Worm (Caenorhabditis elegans) whole organism, L4 larva: ENCODE measurements around the gene T06E8.2.

Experiments
- T26A8.4 ChIP-seq: fragments of 200-800 bp; sonication (Bioruptor generic); IDR thresholded peaks from 2 replicates; pipeline ENCODE4 v1.3.6; 2022; ENCODE audit warnings: missing genetic modification characterization, missing compliant biosample characterization
- Y48G9A.11 ChIP-seq: fragments of 200-800 bp; sonication (Bioruptor generic); IDR thresholded peaks from 2 replicates; pipeline ENCODE4 v1.3.6; 2022; ENCODE audit warnings: missing genetic modification reagents, missing genetic modification characterization, missing compliant biosample characterization
- Y75B8A.6 ChIP-seq: fragments of 200-800 bp; sonication (Bioruptor generic); IDR thresholded peaks from 2 replicates; pipeline ENCODE4 v1.3.6; 2022; ENCODE audit warnings: missing genetic modification reagents, missing genetic modification characterization, missing compliant biosample characterization
- aha-1 ChIP-seq: fragments of 150-350 bp; peaks from one replicate; lab custom pipeline; 2014; ENCODE audit warnings: missing biosample characterization, missing genetic modification characterization
- ama-1 ChIP-seq: fragments of 150-350 bp; optimal IDR thresholded peaks from 2 replicates; lab custom pipeline; 2014; ENCODE audit warnings: inconsistent platforms, mixed read lengths
- arid-1 ChIP-seq: fragments of 200-800 bp; sonication (Bioruptor generic); conservative IDR thresholded peaks from 2 replicates; pipeline ENCODE4 v1.3.6; 2022; ENCODE audit warnings: missing genetic modification reagents, missing genetic modification characterization, missing compliant biosample characterization
- attf-4 ChIP-seq: sonication (generic microtip); optimal IDR thresholded peaks from 3 replicates; lab custom pipeline; 2017; ENCODE audit warnings: missing biosample characterization, missing genetic modification characterization
- ceh-28 ChIP-seq: fragments of 150-350 bp; optimal IDR thresholded peaks from 2 replicates; lab custom pipeline; 2014; ENCODE audit warnings: missing biosample characterization, missing genetic modification reagents, missing genetic modification characterization
- ceh-32 ChIP-seq: sonication (generic microtip); optimal IDR thresholded peaks from 2 replicates; lab custom pipeline; 2016; ENCODE audit warnings: mild to moderate bottlenecking, missing genetic modification characterization, missing compliant biosample characterization; ENCODE audit not compliant: poor library complexity
- ces-1 ChIP-seq: fragments of 150-350 bp; sonication (generic microtip); optimal IDR thresholded peaks from 4 replicates; lab custom pipeline; 2014; ENCODE audit warnings: missing biosample characterization, missing genetic modification reagents, missing genetic modification characterization
- cey-2 ChIP-seq: sonication (generic microtip); optimal IDR thresholded peaks from 3 replicates; lab custom pipeline; 2017; ENCODE audit warnings: missing genetic modification characterization, mild to moderate bottlenecking, missing compliant biosample characterization, antibody characterized with exemption, borderline replicate concordance; ENCODE audit not compliant: insufficient read depth
- daf-16 ChIP-seq, 3 experiments: sonication (generic microtip); optimal IDR thresholded peaks; 2 replicates each; lab custom pipeline; 2016 to 2017; ENCODE audit warnings: missing genetic modification characterization in 3 of 3, missing genetic modification reagents in 3 of 3, mild to moderate bottlenecking in 2 of 3, missing compliant biosample characterization in 2 of 3, missing biosample characterization in 1 of 3, moderate library complexity in 1 of 3
- daf-19 ChIP-seq: fragments of 200-800 bp; sonication (Bioruptor generic); conservative IDR thresholded peaks from 2 replicates; pipeline ENCODE4 v1.3.6; 2022; ENCODE audit warnings: missing genetic modification characterization, missing compliant biosample characterization
- dmd-6 ChIP-seq: fragments of 200-800 bp; sonication (Bioruptor generic); IDR thresholded peaks from 2 replicates; pipeline ENCODE4 v1.3.6; 2022; ENCODE audit warnings: missing genetic modification reagents, missing genetic modification characterization, missing compliant biosample characterization
- dmd-8 ChIP-seq: fragments of 200-800 bp; sonication (Bioruptor generic); IDR thresholded peaks from 2 replicates; pipeline ENCODE4 v1.3.6; 2022; ENCODE audit warnings: missing genetic modification characterization, missing compliant biosample characterization
- egl-27 ChIP-seq: sonication (generic microtip); optimal IDR thresholded peaks from 3 replicates; lab custom pipeline; 2017; ENCODE audit warnings: missing biosample characterization, missing genetic modification reagents, missing genetic modification characterization
- fos-1 ChIP-seq: fragments of 150-350 bp; optimal IDR thresholded peaks from 2 replicates; lab custom pipeline; 2014; ENCODE audit warnings: missing biosample characterization, missing genetic modification characterization
- gei-8 ChIP-seq: fragments of 200-800 bp; sonication (Bioruptor generic); optimal IDR thresholded peaks from 2 replicates; lab custom pipeline; 2018; ENCODE audit warnings: mild to moderate bottlenecking, missing genetic modification characterization, missing compliant biosample characterization
- hif-1 ChIP-seq, 2 experiments: sonication (generic microtip); optimal IDR thresholded peaks; 2 replicates each; lab custom pipeline; 2016 to 2017; ENCODE audit warnings: missing compliant biosample characterization in 2 of 2, missing genetic modification characterization in 2 of 2, missing genetic modification reagents in 2 of 2, missing genotype in 2 of 2, mild to moderate bottlenecking in 1 of 2
- hlh-30 ChIP-seq: sonication (generic microtip); optimal IDR thresholded peaks from 2 replicates; lab custom pipeline; 2017; ENCODE audit warnings: antibody characterized with exemption, mild to moderate bottlenecking, missing genetic modification characterization, missing compliant biosample characterization; ENCODE audit not compliant: insufficient read depth
- jun-1 ChIP-seq: fragments of 150-350 bp; optimal IDR thresholded peaks from 2 replicates; lab custom pipeline; 2014; ENCODE audit warnings: missing biosample characterization, missing genetic modification reagents, missing genetic modification characterization
- lin-1 ChIP-seq: fragments of 200-800 bp; sonication (Bioruptor generic); IDR thresholded peaks from 2 replicates; pipeline ENCODE4 v1.3.6; 2022; ENCODE audit warnings: missing genetic modification reagents, missing genetic modification characterization, missing compliant biosample characterization
- lsy-2 ChIP-seq, 2 experiments: fragments of 150-350 bp in 1 of 2; sonication (generic microtip) in 1 of 2; optimal IDR thresholded peaks; 2 replicates each; lab custom pipeline; 2014 to 2017; ENCODE audit warnings: missing biosample characterization in 2 of 2, missing genetic modification characterization in 2 of 2
- madf-5 ChIP-seq, 2 experiments: fragments of 200-800 bp; sonication (Bioruptor generic); IDR thresholded peaks; 2 replicates each; pipeline ENCODE4 v1.3.6; 2022; ENCODE audit warnings: missing compliant biosample characterization in 2 of 2, missing genetic modification characterization in 2 of 2
- madf-9 ChIP-seq: fragments of 200-800 bp; sonication (Bioruptor generic); conservative IDR thresholded peaks from 2 replicates; pipeline ENCODE4 v1.3.6; 2022; ENCODE audit warnings: missing genetic modification reagents, missing genetic modification characterization, missing compliant biosample characterization
- mdl-1 ChIP-seq, 2 experiments: fragments of 150-350 bp in 1 of 2; sonication (generic microtip) in 1 of 2; optimal IDR thresholded peaks; 2 replicates each; lab custom pipeline; 2014 to 2017; ENCODE audit warnings: missing biosample characterization in 2 of 2, missing genetic modification characterization in 2 of 2
- mes-2 ChIP-seq: sonication (generic microtip); optimal IDR thresholded peaks from 2 replicates; lab custom pipeline; 2016; ENCODE audit warnings: missing genotype, mild to moderate bottlenecking, missing genetic modification characterization, missing compliant biosample characterization; ENCODE audit not compliant: poor library complexity, severe bottlenecking
- mxl-2 ChIP-seq: fragments of 200-800 bp; sonication (Bioruptor generic); conservative IDR thresholded peaks from 2 replicates; pipeline ENCODE4 v1.3.6; 2022; ENCODE audit warnings: missing genetic modification reagents, missing genetic modification characterization, missing compliant biosample characterization
- nhr-237 ChIP-seq: sonication (generic microtip); optimal IDR thresholded peaks from 2 replicates; lab custom pipeline; 2017; ENCODE audit warnings: missing biosample characterization, missing genetic modification characterization
- nhr-41 ChIP-seq: fragments of 200-800 bp; sonication (Bioruptor generic); IDR thresholded peaks from 2 replicates; pipeline ENCODE4 v1.3.6; 2022; ENCODE audit warnings: missing genetic modification reagents, missing genetic modification characterization, missing compliant biosample characterization
- nhr-48 ChIP-seq: sonication (generic microtip); optimal IDR thresholded peaks from 2 replicates; lab custom pipeline; 2016; ENCODE audit warnings: mild to moderate bottlenecking, missing genetic modification characterization, missing compliant biosample characterization
- nhr-6 ChIP-seq: fragments of 150-350 bp; optimal IDR thresholded peaks from 2 replicates; lab custom pipeline; 2014; ENCODE audit warnings: missing biosample characterization, missing genetic modification characterization
- nhr-77 ChIP-seq: fragments of 150-350 bp; optimal IDR thresholded peaks from 2 replicates; lab custom pipeline; 2014; ENCODE audit warnings: missing biosample characterization, missing genetic modification characterization
- pha-4 ChIP-seq, 2 experiments: fragments of 150-350 bp in 1 of 2; fragments of 200-800 bp in 1 of 2; sonication (Bioruptor generic) in 1 of 2; IDR thresholded peaks in 1 of 2; optimal IDR thresholded peaks in 1 of 2; 2 replicates each; pipeline versions ENCODE4 v1.3.6 to Lab custom; 2014 to 2022; ENCODE audit warnings: missing genetic modification characterization in 2 of 2, missing genetic modification reagents in 2 of 2, missing biosample characterization in 1 of 2, missing compliant biosample characterization in 1 of 2
- php-3 ChIP-seq: fragments of 200-800 bp; sonication (Bioruptor generic); IDR thresholded peaks from 2 replicates; pipeline ENCODE4 v1.3.6; 2022; ENCODE audit warnings: missing genetic modification reagents, missing genetic modification characterization, missing compliant biosample characterization
- pqm-1 ChIP-seq: sonication (generic microtip); optimal IDR thresholded peaks from 2 replicates; lab custom pipeline; 2017; ENCODE audit warnings: missing biosample characterization, missing genetic modification characterization
- rbr-2 ChIP-seq: sonication (generic microtip); optimal IDR thresholded peaks from 2 replicates; lab custom pipeline; 2016; ENCODE audit warnings: missing genotype, missing genetic modification characterization, missing compliant biosample characterization
- set-16 ChIP-seq: fragments of 200-800 bp; sonication (Bioruptor generic); IDR thresholded peaks from 2 replicates; pipeline ENCODE4 v1.3.6; 2022; ENCODE audit warnings: missing genetic modification reagents, missing genetic modification characterization, missing compliant biosample characterization
- snpc-1.2 ChIP-seq: fragments of 200-800 bp; sonication (Bioruptor generic); IDR thresholded peaks from 2 replicates; pipeline ENCODE4 v1.3.6; 2022; ENCODE audit warnings: missing genetic modification reagents, missing genetic modification characterization, missing compliant biosample characterization
- tra-1 ChIP-seq: fragments of 200-800 bp; sonication (Bioruptor generic); IDR thresholded peaks from 2 replicates; pipeline ENCODE4 v1.3.6; 2022; ENCODE audit warnings: missing genetic modification reagents, missing genetic modification characterization, missing compliant biosample characterization
- unc-62 ChIP-seq, 3 experiments: fragments of 150-350 bp in 1 of 3; sonication (generic microtip); optimal IDR thresholded peaks in 2 of 3; peaks in 1 of 3; 1 replicate in 1 of 3; 2 replicates in 2 of 3; lab custom pipeline; 2014 to 2017; ENCODE audit warnings: missing biosample characterization in 3 of 3, missing genetic modification characterization in 3 of 3, missing genetic modification reagents in 3 of 3, missing genotype in 1 of 3
- vab-7 ChIP-seq: fragments of 200-800 bp; sonication (Bioruptor generic); IDR thresholded peaks from 2 replicates; pipeline ENCODE4 v1.3.6; 2022; ENCODE audit warnings: missing genetic modification reagents, missing genetic modification characterization, missing compliant biosample characterization
- zfp-3 ChIP-seq: fragments of 200-800 bp; sonication (Bioruptor generic); conservative IDR thresholded peaks from 2 replicates; pipeline ENCODE4 v1.3.6; 2022; ENCODE audit warnings: missing genetic modification reagents, missing genetic modification characterization, missing compliant biosample characterization
- ztf-7 ChIP-seq: fragments of 150-350 bp; optimal IDR thresholded peaks from 2 replicates; lab custom pipeline; 2014; ENCODE audit warnings: missing biosample characterization, missing genetic modification characterization

The T06E8.2 gene

DNA sequence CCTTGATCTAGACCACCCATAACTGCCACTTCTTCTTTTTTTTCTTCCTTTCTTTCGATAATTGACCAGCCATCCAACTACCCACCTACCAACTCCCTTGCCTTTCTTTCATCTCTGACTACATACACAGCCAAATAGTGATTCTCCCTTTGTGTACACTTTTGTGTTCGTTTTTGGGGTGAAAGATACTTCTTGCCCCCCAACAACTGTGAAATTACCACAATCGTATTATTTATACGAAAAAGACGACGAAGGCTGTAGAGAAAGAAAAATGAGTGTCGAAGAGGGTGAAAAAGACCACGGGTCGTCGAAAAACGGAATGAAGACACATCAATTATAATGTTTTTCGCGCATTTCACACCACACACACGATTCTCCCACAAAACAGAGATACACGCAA, 10.3 kb upstream of the T06E8.2 start (continued):
- TF ChIP-seq nhr-41 (no peak), lin-1 (no peak), pqm-1 (tag; lab: Kevin White, UChicago) (no peak), hif-1 (tag; optimal IDR thresholded peaks at IDR 0.05; lab: Kevin White, UChicago) (no peak)
- TF ChIP-seq, all 104 proteins: peak for 10

ce11 chrV:10044735-10045134, 8.5 kb upstream of the T06E8.2 start:
- TF ChIP-seq aha-1 (tag; lab: Kevin White, UChicago): peak; percentile 29
- TF ChIP-seq ces-1 (GFP tag; lab: Kevin White, UChicago): no peak
- TF ChIP-seq, all 104 proteins: peak for 1

DNA sequence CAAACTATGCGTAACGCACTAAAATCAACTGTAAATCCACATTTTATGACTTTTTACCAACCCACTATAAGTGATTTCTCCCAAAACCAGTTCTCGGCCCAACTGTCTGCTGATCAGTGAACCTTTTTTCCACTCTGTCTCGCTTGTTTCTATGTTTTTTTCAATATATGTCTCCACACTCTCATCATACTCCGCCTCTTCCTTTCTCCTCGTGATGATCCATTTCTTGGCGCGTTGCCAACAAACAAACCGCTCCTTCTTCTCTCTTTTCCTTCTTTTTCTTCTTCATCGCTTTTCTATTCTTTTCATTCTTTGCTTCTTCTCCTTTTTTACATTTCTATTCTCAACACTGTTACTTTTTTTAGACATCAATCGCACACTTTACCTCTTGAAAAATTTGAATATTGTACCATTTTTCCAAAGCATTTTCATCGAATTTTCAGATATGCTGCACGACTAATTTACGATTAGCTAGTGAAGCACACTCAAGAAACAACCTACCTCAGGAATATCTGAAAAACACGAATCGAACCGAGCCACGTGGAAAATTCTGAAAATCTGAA, 7.1 kb upstream of the T06E8.2 start, which contains the start of gene T06E8.8:
T06E8.8 (plus strand) TSS at position 513 of the 563 bp plus-strand sequence.
- no peak for TF ChIP-seq Y75B8A.6
- peak; percentile 3 for TF ChIP-seq gei-8 (GFP tag; lab: Kevin White, UChicago)
- no peak for TF ChIP-seq ces-1 (GFP tag; lab: Kevin White, UChicago)
- peak; percentile 51 for TF ChIP-seq mes-2 (tag; lab: Kevin White, UChicago)
- no peak for TF ChIP-seq php-3 (GFP tag; lab: Robert Waterston, UW)
- no peak for TF ChIP-seq ceh-28 (tag; lab: Kevin White, UChicago)
- no peak for TF ChIP-seq pqm-1 (tag; lab: Kevin White, UChicago)
- TF ChIP-seq mxl-2 (GFP tag; lab: Robert Waterston, UW): no peak
- no peak for TF ChIP-seq egl-27 (tag; lab: Kevin White, UChicago)
- TF ChIP-seq arid-1 (GFP tag; lab: Robert Waterston, UW): no peak
- no peak for TF ChIP-seq nhr-77
- TF ChIP-seq madf-5 (GFP tag; IDR thresholded peaks at IDR 0.05; lab: Robert Waterston, UW): no peak
- peak in 1 of 2 experiments; percentile 88 for TF ChIP-seq mdl-1 (tag; optimal IDR thresholded peaks at IDR 0.05; lab: Kevin White, UChicago)
- TF ChIP-seq fos-1: no peak
- TF ChIP-seq daf-19 (GFP tag; lab: Robert Waterston, UW): no peak
- no peak for TF ChIP-seq ztf-7
- TF ChIP-seq ceh-32: no peak
- peak; percentile 93 for TF ChIP-seq hlh-30 (tag; lab: Kevin White, UChicago)
- peak; percentile 41 for TF ChIP-seq pha-4 (GFP tag; IDR thresholded peaks at IDR 0.05; lab: Robert Waterston, UW)
- TF ChIP-seq pha-4 (tag; optimal IDR thresholded peaks at IDR 0.05; lab: Kevin White, UChicago): no peak
- TF ChIP-seq dmd-6 (GFP tag; lab: Robert Waterston, UW): peak; percentile 66
- no peak for TF ChIP-seq snpc-1.2 (GFP tag; lab: Robert Waterston, UW)
- peak; percentile 76 for TF ChIP-seq nhr-6 (tag; lab: Kevin White, UChicago)
- no peak for TF ChIP-seq ama-1 (lab: Kevin White, UChicago)
- TF ChIP-seq attf-4 (tag; lab: Kevin White, UChicago): no peak
- TF ChIP-seq nhr-48 (tag; lab: Kevin White, UChicago): peak; percentile 63
- TF ChIP-seq unc-62 (GFP tag; optimal IDR thresholded peaks at IDR 0.05 in 1 of 2; lab: Kevin White, UChicago): peak in 1 of 2 experiments; percentile 80
- no peak for TF ChIP-seq unc-62 (tag; optimal IDR thresholded peaks at IDR 0.05; lab: Kevin White, UChicago)
- peak; percentile 39 for TF ChIP-seq rbr-2 (tag; lab: Kevin White, UChicago)
- TF ChIP-seq nhr-41: no peak
- no peak for TF ChIP-seq Y48G9A.11 (GFP tag; lab: Robert Waterston, UW)
- TF ChIP-seq lsy-2 (tag; optimal IDR thresholded peaks at IDR 0.05; lab: Kevin White, UChicago): peak; percentile 4 to 86
- no peak for TF ChIP-seq vab-7 (GFP tag; lab: Robert Waterston, UW)
- no peak for TF ChIP-seq nhr-237 (tag; lab: Kevin White, UChicago)
- 0 out of 2 replicates have a peak, but pooled peaks have one; percentile 11 for TF ChIP-seq set-16 (GFP tag; lab: Robert Waterston, UW)
- no peak for TF ChIP-seq zfp-3 (GFP tag; lab: Robert Waterston, UW)
- no peak for TF ChIP-seq jun-1 (tag; lab: Kevin White, UChicago)
- no peak for TF ChIP-seq cey-2
- TF ChIP-seq tra-1: peak; percentile 61; the same call in 1 of the 2 replicates
- TF ChIP-seq T26A8.4 (GFP tag; lab: Robert Waterston, UW): no peak
- TF ChIP-seq madf-9 (GFP tag; lab: Robert Waterston, UW): no peak
- peak in 1 of 2 experiments; percentile 12 for TF ChIP-seq daf-16 (GFP tag; optimal IDR thresholded peaks at IDR 0.05; lab: Kevin White, UChicago)
- TF ChIP-seq daf-16 (tag; optimal IDR thresholded peaks at IDR 0.05; lab: Kevin White, UChicago): no peak
- no peak for TF ChIP-seq dmd-8 (GFP tag; lab: Robert Waterston, UW)
